Worm (Caenorhabditis elegans) whole organism, young adult: Measurements from ENCODE around the gene Y51H7BR.8.

Source experiments
- B0019.2 ChIP-seq: fragments of 200-800 bp; sonication (Bioruptor generic); conservative IDR thresholded peaks from 2 replicates; pipeline ENCODE4 v1.3.6; 2022; ENCODE audit warnings: missing genetic modification reagents, missing genetic modification characterization, missing compliant biosample characterization
- F52B5.7 ChIP-seq: sonication (generic microtip); optimal IDR thresholded peaks from 2 replicates; lab custom pipeline; 2016; ENCODE audit warnings: mild to moderate bottlenecking, missing genetic modification characterization, missing compliant biosample characterization
- him-1 ChIP-seq: sonication (generic microtip); optimal IDR thresholded peaks from 2 replicates; lab custom pipeline; 2016; ENCODE audit warnings: missing genotype, missing genetic modification reagents, missing genetic modification characterization, missing compliant biosample characterization
- hsf-1 ChIP-seq: fragments of 200-800 bp; sonication (Bioruptor generic); IDR thresholded peaks from 2 replicates; pipeline ENCODE4 v1.3.6; 2022; ENCODE audit warnings: missing genetic modification reagents, missing genetic modification characterization, missing compliant biosample characterization
- lsy-27 ChIP-seq: sonication (generic microtip); optimal IDR thresholded peaks from 2 replicates; lab custom pipeline; 2017; ENCODE audit warnings: missing genetic modification characterization, mild to moderate bottlenecking, missing compliant biosample characterization, antibody characterized with exemption, missing genotype, borderline replicate concordance; ENCODE audit not compliant: insufficient read depth
- nhr-80 ChIP-seq: sonication (generic microtip); optimal IDR thresholded peaks from 2 replicates; lab custom pipeline; 2016; ENCODE audit warnings: missing genetic modification characterization, missing compliant biosample characterization
- rec-8 ChIP-seq, 2 experiments: sonication (generic microtip); optimal IDR thresholded peaks; 2 replicates each; lab custom pipeline; 2016; ENCODE audit warnings: mild to moderate bottlenecking in 2 of 2, missing genetic modification characterization in 2 of 2, missing genetic modification reagents in 2 of 2, missing genotype in 2 of 2, missing biosample characterization in 1 of 2, missing compliant biosample characterization in 1 of 2, moderate library complexity in 1 of 2
- snpc-4 ChIP-seq, 5 experiments: fragments of 150-350 bp in 1 of 5; sonication (generic microtip) in 4 of 5; optimal IDR thresholded peaks; 2 replicates each; lab custom pipeline; 2014 to 2018; ENCODE audit warnings: missing genetic modification characterization in 5 of 5, missing biosample characterization in 3 of 5, antibody characterized with exemption in 2 of 5, mild to moderate bottlenecking in 2 of 5, missing compliant biosample characterization in 2 of 5, missing genotype in 2 of 5, moderate library complexity in 2 of 5, missing genetic modification reagents in 1 of 5

DNA sequence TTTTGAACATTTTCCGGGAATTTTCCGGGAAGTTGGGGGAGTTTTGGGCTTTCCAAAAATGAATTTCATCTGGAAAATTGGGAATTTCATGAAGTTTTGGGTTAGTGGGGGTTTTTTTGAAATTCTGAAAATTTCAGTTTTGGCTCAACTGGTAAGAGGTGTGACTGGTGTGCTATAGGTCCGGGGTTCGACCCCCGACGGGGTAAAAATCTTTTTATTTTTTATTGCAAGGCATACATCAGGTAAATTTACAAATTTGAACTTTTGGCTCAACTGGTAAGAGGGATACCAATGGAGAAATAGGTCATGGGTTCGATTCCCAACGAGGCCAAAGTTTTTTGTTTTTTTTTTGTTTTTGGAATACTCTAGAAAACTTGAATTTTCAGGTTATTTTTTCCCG lies 37.4 kb upstream of the Y51H7BR.8 start:
- TF ChIP-seq lsy-27 (tag; lab: Kevin White, UChicago): no peak
- no peak for TF ChIP-seq him-1 (tag; lab: Kevin White, UChicago)
- TF ChIP-seq rec-8 (tag; optimal IDR thresholded peaks at IDR 0.05; lab: Kevin White, UChicago): no peak
- no peak for TF ChIP-seq nhr-80 (tag; lab: Kevin White, UChicago)
- TF ChIP-seq hsf-1 (GFP tag; lab: Robert Waterston, UW): no peak
- TF ChIP-seq snpc-4 (GFP tag; optimal IDR thresholded peaks at IDR 0.05; lab: Kevin White, UChicago): no peak
- no peak for TF ChIP-seq snpc-4 (tag; optimal IDR thresholded peaks at IDR 0.05; lab: Kevin White, UChicago)
- no peak for TF ChIP-seq B0019.2
- no peak for TF ChIP-seq F52B5.7 (tag; lab: Kevin White, UChicago)
